Worm (Caenorhabditis elegans): ENCODE data around the gene W07G4.7.

Gene W07G4.7

DNA sequence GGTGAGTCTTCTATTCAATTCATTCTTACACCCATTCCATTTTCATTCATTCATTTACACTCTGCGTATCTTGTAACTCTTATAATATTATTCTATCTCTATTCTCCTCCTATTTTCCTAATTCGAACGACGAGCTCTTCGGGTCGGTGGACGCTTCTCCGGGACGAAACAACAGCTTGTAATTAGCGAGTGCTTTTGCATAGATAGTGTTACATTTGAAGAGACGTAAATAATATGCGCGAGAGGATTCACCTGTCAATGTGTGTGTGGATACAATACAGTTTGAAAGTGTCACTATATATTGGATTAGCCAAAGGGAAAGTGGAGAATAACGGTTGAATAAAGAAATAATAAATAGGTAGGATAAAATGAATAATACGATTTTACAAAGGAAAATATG, 13.9 kb downstream of the W07G4.7 start:
- TF ChIP-seq ztf-1 (GFP tag; conservative IDR thresholded peaks at IDR 0.05), result no peak
- no peak for TF ChIP-seq sma-3 (GFP tag; optimal IDR thresholded peaks at IDR 0.05)
- no peak for TF ChIP-seq elt-3 (tag; optimal IDR thresholded peaks at IDR 0.05)
- TF ChIP-seq crh-2 (tag; optimal IDR thresholded peaks at IDR 0.05), result no peak
- TF ChIP-seq skn-1 (tag; optimal IDR thresholded peaks at IDR 0.05), result no peak
- no peak for TF ChIP-seq nhr-77 (tag; optimal IDR thresholded peaks at IDR 0.05)
- no peak for TF ChIP-seq egl-27 (tag; optimal IDR thresholded peaks at IDR 0.05)

DNA sequence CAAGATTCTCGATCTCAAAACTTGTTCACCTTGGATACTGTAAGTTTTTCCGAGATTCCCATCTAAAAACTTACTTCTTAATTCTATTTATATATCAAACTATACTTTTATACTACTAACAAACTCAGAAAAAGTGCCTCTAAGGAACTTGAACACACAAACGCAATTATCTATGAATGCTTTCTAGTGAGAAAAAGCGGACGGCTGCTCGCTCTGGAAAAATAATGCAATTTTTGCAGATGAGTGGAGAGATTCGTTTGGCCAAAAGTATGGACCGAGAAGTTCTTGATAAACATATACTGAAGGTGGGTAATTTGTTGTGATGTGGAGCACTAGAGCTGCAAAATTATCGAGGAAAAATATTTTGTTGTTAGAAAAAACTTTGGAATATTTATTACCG, 14.5 kb downstream of the W07G4.7 start:
- TF ChIP-seq sma-9 (GFP tag; optimal IDR thresholded peaks at IDR 0.05) (no peak), sma-9 (tag; optimal IDR thresholded peaks at IDR 0.05) (no peak), unc-39 (tag; optimal IDR thresholded peaks at IDR 0.05) (no peak), unc-55 (GFP tag; optimal IDR thresholded peaks at IDR 0.05) (no peak), gmeb-1 (tag; optimal IDR thresholded peaks at IDR 0.05) (no peak), ceh-16 (tag; optimal IDR thresholded peaks at IDR 0.05) (no peak), lsy-2 (tag; optimal IDR thresholded peaks at IDR 0.05) (no peak), snpc-4 (tag; optimal IDR thresholded peaks at IDR 0.05) (no peak), ceh-82 (tag; optimal IDR thresholded peaks at IDR 0.05) (no peak), mab-5 (tag; optimal IDR thresholded peaks at IDR 0.05) (no peak)

- TF ChIP-seq blmp-1 (tag; optimal IDR thresholded peaks at IDR 0.05; ENCODE audit: insufficient read depth) (no peak), sem-4 (tag; optimal IDR thresholded peaks at IDR 0.05) (no peak), crh-2 (tag; optimal IDR thresholded peaks at IDR 0.05) (no peak)
These were observed 15.7 kb downstream of the W07G4.7 start, which contains the start of gene fmi-1 for ce11 chrV:13018761-13019160. Gene fmi-1 (plus strand): TSS chrV:13019061.

DNA sequence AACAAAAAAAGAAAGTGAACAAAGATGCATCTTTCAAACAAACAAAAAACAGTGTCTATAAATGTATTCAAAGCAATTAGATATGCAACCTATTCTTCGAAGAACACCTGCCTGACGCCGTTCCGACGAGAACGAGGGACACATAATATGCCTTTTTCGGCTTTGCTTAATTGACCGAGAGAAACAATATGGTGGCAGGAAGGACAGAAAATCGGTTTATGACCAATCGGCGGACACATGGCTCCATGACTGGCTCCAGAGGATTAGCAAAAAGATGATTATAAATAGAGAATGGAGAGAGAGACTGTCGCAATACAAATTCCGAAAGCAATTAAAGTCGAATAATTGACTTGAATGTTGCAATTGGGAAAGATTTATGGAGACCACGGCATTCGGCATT, 16.3 kb downstream of the W07G4.7 start:
- no peak for TF ChIP-seq ztf-11 (tag; optimal IDR thresholded peaks at IDR 0.05)
- TF ChIP-seq nhr-11 (tag; optimal IDR thresholded peaks at IDR 0.05), result no peak
- TF ChIP-seq fos-1 (tag; optimal IDR thresholded peaks at IDR 0.05), result no peak
- no peak for TF ChIP-seq unc-62 (GFP tag; optimal IDR thresholded peaks at IDR 0.05)

- no peak for TF ChIP-seq snpc-4 (tag; optimal IDR thresholded peaks at IDR 0.05)
These were observed 20.7 kb downstream of the W07G4.7 start, which contains the start of gene F15B9.6 for ce11 chrV:13013844-13014243. Gene F15B9.6 (plus strand): TSS chrV:13014144.

ce11 chrV:13013158-13013557, 21.3 kb downstream of the W07G4.7 start, which contains the start of gene try-10:
Gene try-10 (minus strand): TSS chrV:13013258.
- TF ChIP-seq peb-1 (tag; optimal IDR thresholded peaks at IDR 0.05) (no peak), sem-4 (tag; optimal IDR thresholded peaks at IDR 0.05) (no peak), elt-3 (tag; optimal IDR thresholded peaks at IDR 0.05) (no peak), alr-1 (tag; optimal IDR thresholded peaks at IDR 0.05) (no peak), nhr-237 (tag; optimal IDR thresholded peaks at IDR 0.05) (no peak), nhr-12 (tag; optimal IDR thresholded peaks at IDR 0.05) (no peak), C34F6.9 (tag; optimal IDR thresholded peaks at IDR 0.05) (no peak), mbf-1 (tag; optimal IDR thresholded peaks at IDR 0.05) (no peak), nhr-11 (tag; optimal IDR thresholded peaks at IDR 0.05) (no peak), ZK546.5 (tag; optimal IDR thresholded peaks at IDR 0.05) (no peak), unc-62 (GFP tag; optimal IDR thresholded peaks at IDR 0.05) (no peak), nhr-25 (tag; optimal IDR thresholded peaks at IDR 0.05) (no peak), nhr-21 (tag; optimal IDR thresholded peaks at IDR 0.05) (no peak), Y55F3AM.14 (GFP tag; optimal IDR thresholded peaks at IDR 0.05) (no peak), blmp-1 (tag; optimal IDR thresholded peaks at IDR 0.05; ENCODE audit: insufficient read depth) (no peak), F13H6.1 (tag; optimal IDR thresholded peaks at IDR 0.05) (no peak)

Measured in whole organism, L2 larva.